Worm (Caenorhabditis elegans): ENCODE results near the gene ZK688.5.

- TF ChIP-seq hsf-1 (GFP tag; IDR thresholded peaks at IDR 0.05) (no peak), lir-1 (GFP tag; conservative IDR thresholded peaks at IDR 0.05) (no peak), ekl-4 (GFP tag; IDR thresholded peaks at IDR 0.05) (no peak), hlh-26 (GFP tag; conservative IDR thresholded peaks at IDR 0.05) (no peak), die-1 (tag; optimal IDR thresholded peaks at IDR 0.05) (no peak), nhr-120 (GFP tag; IDR thresholded peaks at IDR 0.05) (no peak), dpl-1 (GFP tag; optimal IDR thresholded peaks at IDR 0.05) (no peak), ama-1 (optimal IDR thresholded peaks at IDR 0.05) (no peak), ama-1 (GFP tag; optimal IDR thresholded peaks at IDR 0.05) (no peak), nhr-27 (tag; optimal IDR thresholded peaks at IDR 0.05) (no peak), ceh-27 (GFP tag; optimal IDR thresholded peaks at IDR 0.05) (no peak), F57C9.4 (tag; optimal IDR thresholded peaks at IDR 0.05) (no peak), him-1 (tag; optimal IDR thresholded peaks at IDR 0.05) (no peak)
Measured at ce11 chrIII:7859313-7859712, 32.1 kb downstream of the ZK688.5 start, which contains the start of gene tomm-7.

Measured in whole organism, young adult.